Worm (Caenorhabditis elegans) whole organism, L3 larva: ENCODE results near the gene F20G2.1.

ENCODE experiments used
- ama-1 ChIP-seq: fragments of 150-350 bp; optimal IDR thresholded peaks from 2 replicates; lab custom pipeline; 2018
- elt-2 ChIP-seq: sonication (generic microtip); optimal IDR thresholded peaks from 2 replicates; lab custom pipeline; 2016; ENCODE audit warnings: missing genetic modification reagents, mild to moderate bottlenecking, missing genetic modification characterization, missing compliant biosample characterization
- elt-3 ChIP-seq, 3 experiments: fragments of 150-350 bp in 1 of 3; sonication (generic microtip) in 2 of 3; optimal IDR thresholded peaks; 2 replicates in 2 of 3; 4 replicates in 1 of 3; lab custom pipeline; 2014 to 2017; ENCODE audit warnings: missing biosample characterization in 3 of 3, missing genetic modification characterization in 3 of 3
- fkh-2 ChIP-seq: fragments of 150-350 bp; optimal IDR thresholded peaks from 2 replicates; lab custom pipeline; 2014; ENCODE audit warnings: missing biosample characterization, missing genetic modification reagents, missing genetic modification characterization
- jun-1 ChIP-seq: fragments of 150-350 bp; optimal IDR thresholded peaks from 2 replicates; lab custom pipeline; 2014; ENCODE audit warnings: missing biosample characterization, missing genetic modification reagents, missing genetic modification characterization
- mdl-1 ChIP-seq: fragments of 150-350 bp; optimal IDR thresholded peaks from 2 replicates; lab custom pipeline; 2014; ENCODE audit warnings: missing biosample characterization, missing genetic modification characterization
- nfya-1 ChIP-seq: sonication (generic microtip); optimal IDR thresholded peaks from 2 replicates; lab custom pipeline; 2017; ENCODE audit warnings: missing genetic modification characterization, mild to moderate bottlenecking, missing compliant biosample characterization, antibody characterized with exemption, moderate library complexity; ENCODE audit not compliant: insufficient read depth
- nhr-11 ChIP-seq: fragments of 150-350 bp; optimal IDR thresholded peaks from 2 replicates; lab custom pipeline; 2014; ENCODE audit warnings: missing biosample characterization, missing genetic modification characterization
- nhr-12 ChIP-seq: fragments of 150-350 bp; optimal IDR thresholded peaks from 2 replicates; lab custom pipeline; 2014; ENCODE audit warnings: missing biosample characterization, missing genetic modification characterization
- nhr-43 ChIP-seq: sonication (generic microtip); optimal IDR thresholded peaks from 2 replicates; lab custom pipeline; 2016; ENCODE audit warnings: mild to moderate bottlenecking, missing genetic modification characterization, missing compliant biosample characterization; ENCODE audit not compliant: poor library complexity, severe bottlenecking
- nhr-77 ChIP-seq: fragments of 150-350 bp; optimal IDR thresholded peaks from 2 replicates; lab custom pipeline; 2014; ENCODE audit warnings: missing biosample characterization, missing genetic modification characterization
- tbx-2 ChIP-seq: sonication (generic microtip); optimal IDR thresholded peaks from 2 replicates; lab custom pipeline; 2016; ENCODE audit warnings: mild to moderate bottlenecking, missing genetic modification characterization, missing compliant biosample characterization
- unc-39 ChIP-seq: sonication (generic microtip); optimal IDR thresholded peaks from 4 replicates; lab custom pipeline; 2017; ENCODE audit warnings: missing biosample characterization, missing genetic modification characterization
- unc-62 ChIP-seq: fragments of 150-350 bp; sonication (generic microtip); optimal IDR thresholded peaks from 4 replicates; lab custom pipeline; 2014; ENCODE audit warnings: missing biosample characterization, missing genetic modification reagents, missing genetic modification characterization

DNA sequence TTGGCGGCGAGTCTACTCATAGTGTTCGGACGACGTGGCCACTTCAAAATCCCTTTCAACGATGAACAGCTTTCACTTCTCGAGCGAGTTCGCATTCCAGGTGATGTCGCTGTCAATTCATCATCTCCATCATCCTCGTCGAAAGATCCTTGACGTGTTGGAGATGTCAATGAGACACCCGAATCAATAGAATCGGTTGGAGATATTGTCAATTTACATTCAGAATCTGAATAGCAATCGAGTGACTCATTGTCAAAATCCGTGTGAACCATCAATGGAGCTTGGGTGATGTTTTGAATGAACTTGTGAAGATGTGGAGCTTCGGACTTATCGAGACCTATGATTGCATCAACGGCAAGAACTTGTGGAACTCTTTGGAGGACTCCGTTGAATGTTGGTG is 32.4 kb upstream of the F20G2.1 start:
- TF ChIP-seq tbx-2 (tag; lab: Kevin White, UChicago) (no peak), ama-1 (lab: Kevin White, UChicago) (no peak), nhr-11 (tag; lab: Kevin White, UChicago) (no peak), nfya-1 (tag; lab: Kevin White, UChicago) (no peak), fkh-2 (tag; lab: Kevin White, UChicago) (no peak), nhr-12 (tag; lab: Kevin White, UChicago) (no peak), nhr-43 (tag; lab: Kevin White, UChicago) (no peak), elt-3 (tag; optimal IDR thresholded peaks at IDR 0.05; lab: Kevin White, UChicago) (no peak), mdl-1 (tag; lab: Kevin White, UChicago) (no peak), unc-62 (GFP tag; lab: Kevin White, UChicago) (no peak), nhr-77 (tag; lab: Kevin White, UChicago) (no peak), elt-2 (tag; lab: Kevin White, UChicago) (no peak), jun-1 (tag; lab: Kevin White, UChicago) (no peak), unc-39 (no peak)
